Fruit fly (Drosophila melanogaster) whole organism, embryonic: ENCODE results near the gene IleRS-m.

ENCODE experiments used
- Atf3 ChIP-seq: fragments of 200-800 bp; sonication (Bioruptor generic); optimal IDR thresholded peaks from 3 replicates; lab custom pipeline; 2016; ENCODE audit warnings: missing biosample characterization, missing genetic modification characterization
- B-H2 ChIP-seq: fragments of 200-800 bp; sonication (Bioruptor generic); optimal IDR thresholded peaks from 2 replicates; lab custom pipeline; 2018; ENCODE audit warnings: missing biosample characterization, mild to moderate bottlenecking, missing genetic modification characterization
- Bteb2 ChIP-seq: fragments of 200-800 bp; sonication (Bioruptor generic); optimal IDR thresholded peaks from 2 replicates; lab custom pipeline; 2016; ENCODE audit warnings: missing biosample characterization, missing genetic modification characterization
- CG1024 ChIP-seq: fragments of 200-800 bp; sonication (Bioruptor generic); IDR thresholded peaks from 2 replicates; pipeline ENCODE4 v1.3.6; 2022; ENCODE audit warnings: missing biosample characterization, missing genetic modification characterization
- CG10267 ChIP-seq: fragments of 200-800 bp; sonication (Bioruptor generic); optimal IDR thresholded peaks from 2 replicates; lab custom pipeline; 2018; ENCODE audit warnings: missing biosample characterization, mild to moderate bottlenecking, missing genetic modification characterization, moderate library complexity
- CG10543 ChIP-seq: fragments of 200-800 bp; sonication (Bioruptor generic); optimal IDR thresholded peaks from 3 replicates; lab custom pipeline; 2017; ENCODE audit warnings: missing biosample characterization, mild to moderate bottlenecking, missing genetic modification characterization, moderate library complexity
- CG10565 ChIP-seq: fragments of 200-800 bp; sonication (Bioruptor generic); optimal IDR thresholded peaks from 3 replicates; lab custom pipeline; 2016; ENCODE audit warnings: missing biosample characterization, mild to moderate bottlenecking, missing genetic modification characterization
- CG10979 ChIP-seq: fragments of 200-800 bp; sonication (Bioruptor generic); optimal IDR thresholded peaks from 2 replicates; lab custom pipeline; 2018; ENCODE audit warnings: missing biosample characterization, mild to moderate bottlenecking, missing genetic modification characterization, moderate library complexity
- CG11085 ChIP-seq: fragments of 200-800 bp; sonication (Bioruptor generic); IDR thresholded peaks from 2 replicates; pipeline ENCODE4 v1.3.6; 2022; ENCODE audit warnings: missing biosample characterization, missing genetic modification characterization
- CG11723 ChIP-seq: fragments of 200-800 bp; sonication (Bioruptor generic); optimal IDR thresholded peaks from 2 replicates; lab custom pipeline; 2017; ENCODE audit warnings: missing biosample characterization, mild to moderate bottlenecking, missing genetic modification characterization
- CG1603 ChIP-seq: fragments of 200-800 bp; sonication (Bioruptor generic); optimal IDR thresholded peaks from 2 replicates; lab custom pipeline; 2019; ENCODE audit warnings: missing biosample characterization, mild to moderate bottlenecking, missing genetic modification characterization, moderate library complexity
- CG16815 ChIP-seq: fragments of 200-800 bp; sonication (Bioruptor generic); optimal IDR thresholded peaks from 3 replicates; lab custom pipeline; 2017; ENCODE audit warnings: missing biosample characterization, mild to moderate bottlenecking, missing genetic modification characterization
- CG17359 ChIP-seq: fragments of 200-800 bp; sonication (Bioruptor generic); optimal IDR thresholded peaks from 3 replicates; lab custom pipeline; 2018; ENCODE audit warnings: missing biosample characterization, mild to moderate bottlenecking, missing genetic modification characterization, moderate library complexity
- CG17568 ChIP-seq: fragments of 200-800 bp; sonication (Bioruptor generic); optimal IDR thresholded peaks from 2 replicates; lab custom pipeline; 2018; ENCODE audit warnings: missing biosample characterization, mild to moderate bottlenecking, missing genetic modification characterization, moderate library complexity
- CG17829 ChIP-seq: fragments of 200-800 bp; optimal IDR thresholded peaks from 2 replicates; lab custom pipeline; 2019; ENCODE audit warnings: missing biosample characterization, mild to moderate bottlenecking, missing genetic modification characterization, moderate library complexity
- CG17912 ChIP-seq: fragments of 200-800 bp; sonication (Bioruptor generic); optimal IDR thresholded peaks from 2 replicates; lab custom pipeline; 2018; ENCODE audit warnings: missing biosample characterization, mild to moderate bottlenecking, missing genetic modification characterization
- CG32772 ChIP-seq: fragments of 200-800 bp; sonication (Bioruptor generic); IDR thresholded peaks from 2 replicates; pipeline ENCODE4 v1.3.6; 2022; ENCODE audit warnings: missing biosample characterization, missing genetic modification characterization
- CG4854 ChIP-seq: fragments of 200-800 bp; sonication (Bioruptor generic); optimal IDR thresholded peaks from 2 replicates; lab custom pipeline; 2016; ENCODE audit warnings: missing biosample characterization, missing genetic modification characterization, inconsistent platforms
- CG6765 ChIP-seq: fragments of 200-800 bp; sonication (Bioruptor generic); optimal IDR thresholded peaks from 3 replicates; lab custom pipeline; 2017; ENCODE audit warnings: missing biosample characterization, mild to moderate bottlenecking, missing genetic modification characterization
- CG6854 ChIP-seq: fragments of 200-800 bp; sonication (Bioruptor generic); optimal IDR thresholded peaks from 3 replicates; lab custom pipeline; 2017; ENCODE audit warnings: missing biosample characterization, mild to moderate bottlenecking, missing genetic modification characterization
- CG7928 ChIP-seq: fragments of 200-800 bp; sonication (Bioruptor generic); optimal IDR thresholded peaks from 2 replicates; lab custom pipeline; 2017; ENCODE audit warnings: missing biosample characterization, mild to moderate bottlenecking, missing genetic modification characterization
- CG8944 ChIP-seq: fragments of 200-800 bp; sonication (Bioruptor generic); optimal IDR thresholded peaks from 3 replicates; lab custom pipeline; 2016; ENCODE audit warnings: missing biosample characterization, missing genetic modification characterization
- CkIIα-i1 ChIP-seq: fragments of 200-800 bp; sonication (Bioruptor generic); IDR thresholded peaks from 2 replicates; pipeline ENCODE4 v1.3.6; 2022; ENCODE audit warnings: missing biosample characterization, missing genetic modification characterization
- CrebB ChIP-seq: fragments of 200-800 bp; sonication (Bioruptor generic); optimal IDR thresholded peaks from 3 replicates; lab custom pipeline; 2018; ENCODE audit warnings: missing biosample characterization, mild to moderate bottlenecking, missing genetic modification characterization
- Dad ChIP-seq: fragments of 200-800 bp; sonication (Bioruptor generic); optimal IDR thresholded peaks from 3 replicates; lab custom pipeline; 2016; ENCODE audit warnings: missing biosample characterization, missing genetic modification characterization
- Dll ChIP-seq: fragments of 200-800 bp; sonication (Bioruptor generic); IDR thresholded peaks from 4 replicates; pipeline ENCODE4 v1.3.6; 2022; ENCODE audit warnings: missing biosample characterization, missing genetic modification characterization; ENCODE audit not compliant: partially characterized antibody
- Eip74EF ChIP-seq, 2 experiments: fragments of 200-800 bp in 1 of 2; fragments of >200 bp in 1 of 2; sonication (Bioruptor generic) in 1 of 2; optimal IDR thresholded peaks; 2 replicates each; lab custom pipeline; 2017 to 2019; ENCODE audit warnings: missing biosample characterization in 2 of 2, missing genetic modification characterization in 2 of 2, mild to moderate bottlenecking in 1 of 2, moderate library complexity in 1 of 2
- HLHmδ ChIP-seq: fragments of 200-800 bp; sonication (Bioruptor generic); optimal IDR thresholded peaks from 2 replicates; lab custom pipeline; 2018; ENCODE audit warnings: missing biosample characterization, mild to moderate bottlenecking, missing genetic modification characterization, moderate library complexity
- HmgD ChIP-seq: fragments of 200-800 bp; sonication (Bioruptor generic); optimal IDR thresholded peaks from 3 replicates; lab custom pipeline; 2016; ENCODE audit warnings: missing biosample characterization, missing genetic modification characterization
- Hr3 ChIP-seq: fragments of 200-800 bp; sonication (Bioruptor generic); optimal IDR thresholded peaks from 3 replicates; lab custom pipeline; 2016; ENCODE audit warnings: missing biosample characterization, missing genetic modification characterization
- Jarid2 ChIP-seq: fragments of 200-800 bp; sonication (Bioruptor generic); optimal IDR thresholded peaks from 3 replicates; lab custom pipeline; 2017; ENCODE audit warnings: mild to moderate bottlenecking, missing biosample characterization, missing genetic modification reagents, missing genetic modification characterization
- NFAT ChIP-seq: fragments of 200-800 bp; sonication (Bioruptor generic); IDR thresholded peaks from 2 replicates; pipeline ENCODE4 v1.3.6; 2022; ENCODE audit warnings: missing biosample characterization, missing genetic modification characterization
- Neu2 ChIP-seq: fragments of 200-800 bp; sonication (Bioruptor generic); optimal IDR thresholded peaks from 3 replicates; lab custom pipeline; 2016; ENCODE audit warnings: missing biosample characterization, missing genetic modification characterization, borderline replicate concordance
- Side ChIP-seq: fragments of 200-800 bp; sonication (Bioruptor generic); optimal IDR thresholded peaks from 2 replicates; lab custom pipeline; 2016; ENCODE audit warnings: missing biosample characterization, missing genetic modification characterization
- aop ChIP-seq: fragments of 200-800 bp; sonication (Bioruptor generic); IDR thresholded peaks from 2 replicates; pipeline ENCODE4 v1.3.6; 2022; ENCODE audit warnings: missing biosample characterization, missing genetic modification characterization
- bab2 ChIP-seq: fragments of 200-800 bp; sonication (Bioruptor generic); optimal IDR thresholded peaks from 2 replicates; lab custom pipeline; 2016; ENCODE audit warnings: missing biosample characterization, missing genetic modification characterization
- cg ChIP-seq: fragments of 200-800 bp; sonication (Bioruptor generic); optimal IDR thresholded peaks from 3 replicates; lab custom pipeline; 2019; ENCODE audit warnings: missing biosample characterization, mild to moderate bottlenecking, missing genetic modification characterization, moderate library complexity
- dmrt11E ChIP-seq: fragments of 200-800 bp; sonication (Bioruptor generic); optimal IDR thresholded peaks from 3 replicates; lab custom pipeline; 2018; ENCODE audit warnings: missing biosample characterization, mild to moderate bottlenecking, missing genetic modification characterization, moderate library complexity
- dpn ChIP-seq, 2 experiments: fragments of 200-800 bp; sonication (Bioruptor generic); optimal IDR thresholded peaks; 3 replicates each; lab custom pipeline; 2016; ENCODE audit warnings: missing biosample characterization in 2 of 2, missing genetic modification characterization in 2 of 2
- gfzf ChIP-seq: fragments of 200-800 bp; sonication (Bioruptor generic); optimal IDR thresholded peaks from 2 replicates; lab custom pipeline; 2016; ENCODE audit warnings: missing biosample characterization, mild to moderate bottlenecking, missing genetic modification characterization, moderate library complexity
- klu ChIP-seq: fragments of 200-800 bp; sonication (Bioruptor generic); IDR thresholded peaks from 2 replicates; pipeline ENCODE4 v1.3.6; 2022; ENCODE audit warnings: missing biosample characterization, missing genetic modification characterization
- maf-S ChIP-seq: fragments of 200-800 bp; sonication (Bioruptor generic); optimal IDR thresholded peaks from 2 replicates; lab custom pipeline; 2016; ENCODE audit warnings: missing biosample characterization, missing genetic modification characterization
- pan ChIP-seq, 4 experiments: fragments of >200 bp in 3 of 4; fragments of 200-800 bp in 1 of 4; sonication (Bioruptor generic) in 1 of 4; optimal IDR thresholded peaks in 3 of 4; IDR thresholded peaks in 1 of 4; 2 replicates each; pipeline versions ENCODE4 v1.3.6 to Lab custom; 2017 to 2022; ENCODE audit warnings: missing biosample characterization in 2 of 4, missing genetic modification characterization in 2 of 4, mixed read lengths in 1 of 4
- pfk ChIP-seq: fragments of 200-800 bp; sonication (Bioruptor generic); optimal IDR thresholded peaks from 2 replicates; lab custom pipeline; 2018; ENCODE audit warnings: missing biosample characterization, mild to moderate bottlenecking, missing genetic modification characterization, moderate library complexity
- row ChIP-seq: fragments of 200-800 bp; sonication (Bioruptor generic); IDR thresholded peaks from 3 replicates; pipeline ENCODE4 v1.3.6; 2022; ENCODE audit warnings: missing biosample characterization, missing genetic modification characterization
- sqz ChIP-seq: fragments of 200-800 bp; sonication (Bioruptor generic); optimal IDR thresholded peaks from 3 replicates; lab custom pipeline; 2018; ENCODE audit warnings: missing biosample characterization, mild to moderate bottlenecking, missing genetic modification characterization
- tll ChIP-seq, 2 experiments: fragments of 200-800 bp in 1 of 2; fragments of >200 bp in 1 of 2; sonication (Bioruptor generic) in 1 of 2; optimal IDR thresholded peaks; 2 replicates each; lab custom pipeline; 2017 to 2019; ENCODE audit warnings: missing biosample characterization in 2 of 2, missing genetic modification characterization in 2 of 2, mild to moderate bottlenecking in 1 of 2, moderate library complexity in 1 of 2
- trh ChIP-seq: fragments of 200-800 bp; sonication (Bioruptor generic); optimal IDR thresholded peaks from 2 replicates; lab custom pipeline; 2016; ENCODE audit warnings: missing biosample characterization, missing genetic modification characterization
- wor ChIP-seq: fragments of 200-800 bp; sonication (Bioruptor generic); IDR thresholded peaks from 2 replicates; pipeline ENCODE4 v1.3.6; 2022; ENCODE audit warnings: missing biosample characterization, missing genetic modification characterization
- zfh1 ChIP-seq: fragments of 200-800 bp; sonication (Bioruptor generic); IDR thresholded peaks from 3 replicates; pipeline ENCODE4 v1.3.6; 2022; ENCODE audit warnings: missing biosample characterization, missing genetic modification characterization

Gene IleRS-m

dm6 chr3L:16051719-16052122, 48.4 kb upstream of the IleRS-m start, which contains the start of gene Mbs (continued):
- peak; percentile 11 for TF ChIP-seq CG17359
- TF ChIP-seq wor: no peak
- TF ChIP-seq row (GFP tag; lab: Robert Waterston, UW): peak; percentile 32; the same call in 1 of the 3 replicates
- TF ChIP-seq CG1024 (GFP tag; lab: Robert Waterston, UW): no peak
- TF ChIP-seq CkIIα-i1: no peak
- TF ChIP-seq CrebB (tag; lab: Kevin White, UChicago): no peak
- TF ChIP-seq CG17568 (GFP tag; lab: Kevin White, UChicago): no peak
- TF ChIP-seq pan (optimal IDR thresholded peaks at IDR 0.05; lab: Kevin White, UChicago): no peak
- peak in 1 of 2 experiments; percentile 28 for TF ChIP-seq pan (GFP tag; optimal IDR thresholded peaks at IDR 0.05 in 1 of 2, IDR thresholded peaks at IDR 0.05 in 1 of 2)
- no peak for TF ChIP-seq Atf3
- TF ChIP-seq Side (GFP tag; lab: Kevin White, UChicago): no peak
- TF ChIP-seq sqz (GFP tag; lab: Kevin White, UChicago): no peak
- TF ChIP-seq trh (GFP tag; lab: Kevin White, UChicago): no peak
- TF ChIP-seq Jarid2 (GFP tag; lab: Kevin White, UChicago): peak; percentile 51
- TF ChIP-seq CG11723 (GFP tag; lab: Kevin White, UChicago): no peak
- TF ChIP-seq HLHmδ (GFP tag; lab: Kevin White, UChicago): peak; percentile 51
- TF ChIP-seq Neu2: no peak
- TF ChIP-seq CG10543: peak; percentile 70
- no peak for TF ChIP-seq tll (GFP tag; optimal IDR thresholded peaks at IDR 0.05; lab: Kevin White, UChicago)
- no peak for TF ChIP-seq CG8944
- no peak for TF ChIP-seq Bteb2 (GFP tag; lab: Kevin White, UChicago)
- no peak for TF ChIP-seq CG10979 (tag; lab: Kevin White, UChicago)
- no peak for TF ChIP-seq CG16815 (GFP tag; lab: Kevin White, UChicago)
- no peak for TF ChIP-seq klu (GFP tag; lab: Robert Waterston, UW)
- TF ChIP-seq CG10267 (tag; lab: Kevin White, UChicago): peak; percentile 9
- peak; percentile 10; the same call in 3 of the 4 replicates for TF ChIP-seq Dll (GFP tag; lab: Robert Waterston, UW)
- peak; percentile 48 for TF ChIP-seq CG17912
- TF ChIP-seq dpn (GFP tag; optimal IDR thresholded peaks at IDR 0.05; lab: Kevin White, UChicago): no peak
- TF ChIP-seq NFAT: peak; percentile 10; the same call in 1 of the 2 replicates
- TF ChIP-seq Eip74EF (GFP tag; optimal IDR thresholded peaks at IDR 0.05; lab: Kevin White, UChicago): no peak
- TF ChIP-seq CG7928 (GFP tag; lab: Kevin White, UChicago): no peak
- no peak; the same call in 2 of the 3 replicates for TF ChIP-seq zfh1
- peak; percentile 40 for TF ChIP-seq B-H2 (GFP tag; lab: Kevin White, UChicago)
- TF ChIP-seq dmrt11E (tag; lab: Kevin White, UChicago): no peak
- peak; percentile 3 for TF ChIP-seq Dad (GFP tag; lab: Kevin White, UChicago)
- TF ChIP-seq HmgD (GFP tag; lab: Kevin White, UChicago): no peak
- TF ChIP-seq CG11085: no peak
- peak; percentile 55 for TF ChIP-seq CG6765 (GFP tag; lab: Kevin White, UChicago)
- peak; percentile 86 for TF ChIP-seq gfzf
- TF ChIP-seq aop (GFP tag; lab: Robert Waterston, UW): no peak
- TF ChIP-seq CG1603 (tag; lab: Kevin White, UChicago): peak; percentile 72
- TF ChIP-seq CG10565 (GFP tag; lab: Kevin White, UChicago): no peak
- no peak for TF ChIP-seq bab2 (GFP tag; lab: Kevin White, UChicago)
- TF ChIP-seq CG32772 (GFP tag; lab: Robert Waterston, UW): no peak
- TF ChIP-seq maf-S (GFP tag; lab: Kevin White, UChicago): no peak
- TF ChIP-seq Hr3 (GFP tag; lab: Kevin White, UChicago): no peak
- TF ChIP-seq CG4854 (GFP tag; lab: Kevin White, UChicago): no peak
- peak; percentile 53 for TF ChIP-seq CG17829
- no peak for TF ChIP-seq cg
- no peak for TF ChIP-seq CG6854 (GFP tag; lab: Kevin White, UChicago)
- peak; percentile 32 for TF ChIP-seq pfk
